Fruit fly (Drosophila melanogaster): ENCODE data around the gene CG33111.

dm6 chr3R:23772808-23773207 lies 46.2 kb downstream of the CG33111 start, which contains the start of gene tst:
- TF ChIP-seq jim (GFP tag; optimal IDR thresholded peaks at IDR 0.05) (no peak), usp (GFP tag; optimal IDR thresholded peaks at IDR 0.05) (no peak), dmrt93B (GFP tag; optimal IDR thresholded peaks at IDR 0.05) (peak; percentile 84), h (GFP tag; optimal IDR thresholded peaks at IDR 0.05) (peak; percentile 85), sv (GFP tag; optimal IDR thresholded peaks at IDR 0.05) (peak; percentile 58), dsf (GFP tag; optimal IDR thresholded peaks at IDR 0.05; ENCODE audit: borderline replicate concordance) (no peak), CG32264 (GFP tag; optimal IDR thresholded peaks at IDR 0.05) (no peak), br (GFP tag; optimal IDR thresholded peaks at IDR 0.05) (peak; percentile 69), fru (GFP tag; optimal IDR thresholded peaks at IDR 0.05) (peak; percentile 80), lola (GFP tag; optimal IDR thresholded peaks at IDR 0.05) (no peak), pan (optimal IDR thresholded peaks at IDR 0.05) (no peak), Dfd (GFP tag; optimal IDR thresholded peaks at IDR 0.05) (no peak), OdsH (GFP tag; optimal IDR thresholded peaks at IDR 0.05) (peak; percentile 86), foxo (GFP tag; optimal IDR thresholded peaks at IDR 0.05) (peak in 1 of 2 experiments; percentile 94)

Measured in whole organism, wandering third instar larva.